Fruit fly (Drosophila melanogaster) S2 (cell line): ENCODE measurements around the gene CG6761.

Experiments
- CG8478 ChIP-seq: fragments of >200 bp; optimal IDR thresholded peaks from 2 replicates; lab custom pipeline; 2018
- CTCF ChIP-seq, 2 experiments: fragments of >200 bp; optimal IDR thresholded peaks; 2 replicates each; lab custom pipeline; 2018

DNA sequence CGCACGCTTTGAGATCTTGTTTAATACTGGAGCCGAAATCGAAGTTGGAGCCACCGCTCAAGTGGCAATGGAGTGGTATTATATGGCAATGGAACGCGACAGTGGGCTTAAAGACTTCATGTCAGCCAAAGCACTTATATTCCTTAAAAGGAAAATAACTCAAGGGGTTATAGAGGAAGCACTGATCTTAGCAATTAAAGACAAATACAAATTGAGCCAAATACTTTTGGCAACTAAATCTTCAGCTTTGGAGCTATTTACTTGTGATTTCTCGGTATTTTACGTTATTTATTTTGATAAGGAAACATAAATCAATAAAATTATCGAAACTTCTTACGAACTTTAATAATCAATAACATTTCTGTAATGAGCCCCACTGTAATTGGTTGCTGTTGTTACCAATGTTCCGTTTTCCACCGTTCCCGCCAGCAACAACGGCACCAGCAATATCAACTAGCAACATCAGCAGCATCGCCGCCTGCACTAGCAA, 40.7 kb upstream of the CG6761 start:
- no peak for TF ChIP-seq CG8478 (lab: Kevin White, UChicago)
- no peak for TF ChIP-seq CTCF (optimal IDR thresholded peaks at IDR 0.05; lab: Kevin White, UChicago)
